Fruit fly (Drosophila melanogaster) S2 (cell line): ENCODE results near the gene wge.

Source experiments
- CG8478 ChIP-seq: fragments of >200 bp; optimal IDR thresholded peaks from 2 replicates; lab custom pipeline; 2018
- CTCF ChIP-seq, 2 experiments: fragments of >200 bp; optimal IDR thresholded peaks; 2 replicates each; lab custom pipeline; 2018

- TF ChIP-seq CTCF (optimal IDR thresholded peaks at IDR 0.05; lab: Kevin White, UChicago) (no peak), CG8478 (lab: Kevin White, UChicago) (no peak)
Observed at dm6 chr3R:22664274-22664673, 56.7 kb downstream of the wge start.
